Worm (Caenorhabditis elegans) whole organism, early embryonic: ENCODE results near the gene Y48A6B.3.

Experiments
- B0310.2 ChIP-seq: sonication (generic microtip); optimal IDR thresholded peaks from 2 replicates; lab custom pipeline; 2016; ENCODE audit warnings: mild to moderate bottlenecking, missing genetic modification characterization, missing compliant biosample characterization
- F13C5.2 ChIP-seq: sonication (generic microtip); optimal IDR thresholded peaks from 2 replicates; lab custom pipeline; 2017; ENCODE audit warnings: mild to moderate bottlenecking, missing genetic modification characterization, inconsistent platforms, missing compliant biosample characterization
- aly-1 ChIP-seq: sonication (generic microtip); optimal IDR thresholded peaks from 2 replicates; lab custom pipeline; 2016; ENCODE audit warnings: missing genetic modification characterization, missing compliant biosample characterization
- ama-1 ChIP-seq: fragments of 150-350 bp; optimal IDR thresholded peaks from 2 replicates; lab custom pipeline; 2014
- ceh-13 ChIP-seq: fragments of 200-800 bp; sonication (Bioruptor generic); optimal IDR thresholded peaks from 2 replicates; lab custom pipeline; 2018; ENCODE audit warnings: mild to moderate bottlenecking, missing genetic modification characterization, missing compliant biosample characterization
- ceh-36 ChIP-seq: sonication (generic microtip); optimal IDR thresholded peaks from 2 replicates; lab custom pipeline; 2016; ENCODE audit warnings: missing genetic modification characterization, inconsistent platforms, missing compliant biosample characterization
- ets-7 ChIP-seq: sonication (generic microtip); optimal IDR thresholded peaks from 2 replicates; lab custom pipeline; 2016; ENCODE audit warnings: missing genotype, missing genetic modification characterization, missing compliant biosample characterization
- flt-1 ChIP-seq: fragments of 200-800 bp; sonication (Bioruptor generic); IDR thresholded peaks from 2 replicates; pipeline ENCODE4 v1.3.6; 2022; ENCODE audit warnings: missing genetic modification characterization, missing compliant biosample characterization
- hmbx-1 ChIP-seq: sonication (generic microtip); optimal IDR thresholded peaks from 2 replicates; lab custom pipeline; 2016; ENCODE audit warnings: mild to moderate bottlenecking, missing genetic modification characterization, missing compliant biosample characterization
- hmg-4 ChIP-seq: fragments of 200-800 bp; sonication (Bioruptor generic); optimal IDR thresholded peaks from 2 replicates; lab custom pipeline; 2018; ENCODE audit warnings: mild to moderate bottlenecking, missing genetic modification characterization, missing compliant biosample characterization
- hnd-1 ChIP-seq: sonication (generic microtip); optimal IDR thresholded peaks from 2 replicates; lab custom pipeline; 2016; ENCODE audit warnings: missing genetic modification characterization, missing compliant biosample characterization
- pes-1 ChIP-seq: fragments of 200-800 bp; sonication (Bioruptor generic); IDR thresholded peaks from 2 replicates; pipeline ENCODE4 v1.3.6; 2022; ENCODE audit warnings: missing genetic modification reagents, missing genetic modification characterization, missing compliant biosample characterization
- scrt-1 ChIP-seq: fragments of 200-800 bp; sonication (Bioruptor generic); IDR thresholded peaks from 2 replicates; pipeline ENCODE4 v1.3.6; 2022; ENCODE audit warnings: missing genetic modification characterization, missing compliant biosample characterization
- sea-1 ChIP-seq: fragments of 200-800 bp; sonication (Bioruptor generic); conservative IDR thresholded peaks from 2 replicates; pipeline ENCODE4 v1.3.6; 2022; ENCODE audit warnings: missing genetic modification characterization, missing compliant biosample characterization
- tbx-11 ChIP-seq: fragments of 200-800 bp; sonication (Bioruptor generic); IDR thresholded peaks from 2 replicates; pipeline ENCODE4 v1.3.6; 2022; ENCODE audit warnings: missing genetic modification characterization, missing compliant biosample characterization
- tbx-37 ChIP-seq: fragments of 200-800 bp; sonication (Bioruptor generic); conservative IDR thresholded peaks from 2 replicates; pipeline ENCODE4 v1.3.6; 2022; ENCODE audit warnings: missing genetic modification reagents, missing genetic modification characterization, missing compliant biosample characterization
- tra-4 ChIP-seq: sonication (generic microtip); optimal IDR thresholded peaks from 2 replicates; lab custom pipeline; 2017; ENCODE audit warnings: missing genetic modification characterization, missing compliant biosample characterization

Y48A6B.3 gene

ce11 chrIII:11007552-11008272 is at the start of gene Y48A6B.3, which contains the start of gene fipr-17:
Gene Y48A6B.3 (plus strand): TSS chrIII:11008222.
Gene fipr-17 (minus strand): TSS chrIII:11007602.
- TF ChIP-seq ama-1 (lab: Kevin White, UChicago) (no peak), F13C5.2 (tag; lab: Kevin White, UChicago) (peak; percentile 83), tbx-11 (no peak), ceh-13 (GFP tag; lab: Kevin White, UChicago) (no peak), pes-1 (GFP tag; lab: Robert Waterston, UW) (no peak), tra-4 (peak; percentile 25)

- no peak for TF ChIP-seq B0310.2 (tag; lab: Kevin White, UChicago)
- TF ChIP-seq tbx-11, result no peak
- no peak for TF ChIP-seq F13C5.2 (tag; lab: Kevin White, UChicago)
- TF ChIP-seq hnd-1 (tag; lab: Kevin White, UChicago), result no peak
- no peak for TF ChIP-seq tra-4
- TF ChIP-seq sea-1 (GFP tag; lab: Robert Waterston, UW), result no peak
- no peak for TF ChIP-seq flt-1 (GFP tag; lab: Robert Waterston, UW)
- TF ChIP-seq scrt-1 (GFP tag; lab: Robert Waterston, UW), result no peak
Measured at ce11 chrIII:10960387-10960786, 47.6 kb upstream of the Y48A6B.3 start.

ce11 chrIII:10962910-10963309 is 45.1 kb upstream of the Y48A6B.3 start:
- TF ChIP-seq hnd-1 (tag; lab: Kevin White, UChicago) (no peak), sea-1 (GFP tag; lab: Robert Waterston, UW) (no peak), ets-7 (tag; lab: Kevin White, UChicago) (no peak)

ce11 chrIII:10967010-10967409 is 41.0 kb upstream of the Y48A6B.3 start, which contains the start of gene W05B2.2:
Gene W05B2.2 (minus strand): TSS chrIII:10967110.
- TF ChIP-seq F13C5.2 (tag; lab: Kevin White, UChicago) (no peak), hmbx-1 (tag; lab: Kevin White, UChicago) (no peak), flt-1 (GFP tag; lab: Robert Waterston, UW) (no peak), B0310.2 (tag; lab: Kevin White, UChicago) (no peak), aly-1 (no peak), sea-1 (GFP tag; lab: Robert Waterston, UW) (no peak), ceh-36 (tag; lab: Kevin White, UChicago) (no peak), ceh-13 (GFP tag; lab: Kevin White, UChicago) (no peak), ama-1 (lab: Kevin White, UChicago) (no peak), ets-7 (tag; lab: Kevin White, UChicago) (no peak), pes-1 (GFP tag; lab: Robert Waterston, UW) (no peak), tbx-37 (no peak), hmg-4 (GFP tag; lab: Kevin White, UChicago) (no peak), tbx-11 (no peak), scrt-1 (GFP tag; lab: Robert Waterston, UW) (no peak), tra-4 (no peak)

- TF ChIP-seq pes-1 (GFP tag; lab: Robert Waterston, UW), result no peak
- no peak for TF ChIP-seq hmg-4 (GFP tag; lab: Kevin White, UChicago)
- TF ChIP-seq F13C5.2 (tag; lab: Kevin White, UChicago), result no peak
- TF ChIP-seq tbx-37, result no peak
- no peak for TF ChIP-seq ceh-36 (tag; lab: Kevin White, UChicago)
- no peak for TF ChIP-seq tbx-11
- no peak for TF ChIP-seq tra-4
- no peak for TF ChIP-seq hnd-1 (tag; lab: Kevin White, UChicago)
- TF ChIP-seq ets-7 (tag; lab: Kevin White, UChicago), result no peak
- TF ChIP-seq aly-1, result no peak
- no peak for TF ChIP-seq B0310.2 (tag; lab: Kevin White, UChicago)
- TF ChIP-seq hmbx-1 (tag; lab: Kevin White, UChicago), result no peak
- TF ChIP-seq ama-1 (lab: Kevin White, UChicago), result no peak
- no peak for TF ChIP-seq scrt-1 (GFP tag; lab: Robert Waterston, UW)
- no peak for TF ChIP-seq sea-1 (GFP tag; lab: Robert Waterston, UW)
- no peak for TF ChIP-seq flt-1 (GFP tag; lab: Robert Waterston, UW)
- no peak for TF ChIP-seq ceh-13 (GFP tag; lab: Kevin White, UChicago)
Measured at ce11 chrIII:10969644-10970043, 38.4 kb upstream of the Y48A6B.3 start, which contains the start of gene dhc-4. Gene dhc-4 (plus strand): TSS chrIII:10969944.

ce11 chrIII:10976580-10976979 is 31.4 kb upstream of the Y48A6B.3 start:
- TF ChIP-seq tbx-37 (no peak), ama-1 (lab: Kevin White, UChicago) (no peak), ceh-36 (tag; lab: Kevin White, UChicago) (no peak), flt-1 (GFP tag; lab: Robert Waterston, UW) (no peak), tbx-11 (no peak), ets-7 (tag; lab: Kevin White, UChicago) (no peak), sea-1 (GFP tag; lab: Robert Waterston, UW) (no peak), aly-1 (no peak), B0310.2 (tag; lab: Kevin White, UChicago) (no peak), tra-4 (no peak), hmbx-1 (tag; lab: Kevin White, UChicago) (no peak), hnd-1 (tag; lab: Kevin White, UChicago) (no peak), scrt-1 (GFP tag; lab: Robert Waterston, UW) (no peak), F13C5.2 (tag; lab: Kevin White, UChicago) (no peak)

ce11 chrIII:10981555-10981954 is 26.5 kb upstream of the Y48A6B.3 start:
- TF ChIP-seq ceh-13 (GFP tag; lab: Kevin White, UChicago) (no peak), sea-1 (GFP tag; lab: Robert Waterston, UW) (no peak), tbx-37 (no peak), hnd-1 (tag; lab: Kevin White, UChicago) (no peak)
